Worm (Caenorhabditis elegans) whole organism, L1 larva: Measurements from ENCODE around the gene tmed-13.

Source experiments
- C34B4.2 ChIP-seq: sonication (generic microtip); optimal IDR thresholded peaks from 2 replicates; lab custom pipeline; 2017; ENCODE audit warnings: mild to moderate bottlenecking, missing genetic modification characterization, missing compliant biosample characterization
- F16B12.6 ChIP-seq: fragments of 150-350 bp; optimal IDR thresholded peaks from 2 replicates; lab custom pipeline; 2014; ENCODE audit warnings: missing biosample characterization, missing genetic modification characterization
- Y116A8C.19 ChIP-seq: sonication (generic microtip); optimal IDR thresholded peaks from 2 replicates; lab custom pipeline; 2016; ENCODE audit warnings: missing compliant biosample characterization, missing genetic modification characterization, borderline replicate concordance
- aha-1 ChIP-seq: fragments of 150-350 bp; optimal IDR thresholded peaks from 2 replicates; lab custom pipeline; 2014; ENCODE audit warnings: missing biosample characterization, missing genetic modification characterization
- aly-2 ChIP-seq: fragments of 150-350 bp; optimal IDR thresholded peaks from 2 replicates; lab custom pipeline; 2014; ENCODE audit warnings: missing biosample characterization, missing genetic modification characterization
- ama-1 ChIP-seq: fragments of 150-350 bp; optimal IDR thresholded peaks from 2 replicates; lab custom pipeline; 2014
- ceh-63 ChIP-seq: fragments of 200-800 bp; sonication (Bioruptor generic); optimal IDR thresholded peaks from 2 replicates; lab custom pipeline; 2018; ENCODE audit warnings: mild to moderate bottlenecking, missing genetic modification characterization, missing compliant biosample characterization
- ceh-8 ChIP-seq: fragments of 200-800 bp; sonication (Bioruptor generic); optimal IDR thresholded peaks from 2 replicates; lab custom pipeline; 2018; ENCODE audit warnings: mild to moderate bottlenecking, missing genetic modification characterization, moderate library complexity, missing compliant biosample characterization
- ces-1 ChIP-seq: fragments of 150-350 bp; optimal IDR thresholded peaks from 2 replicates; lab custom pipeline; 2014; ENCODE audit warnings: missing biosample characterization, missing genetic modification reagents, missing genetic modification characterization
- efl-3 ChIP-seq: fragments of 200-800 bp; sonication (Bioruptor generic); optimal IDR thresholded peaks from 2 replicates; lab custom pipeline; 2018; ENCODE audit warnings: mild to moderate bottlenecking, missing genetic modification characterization, missing compliant biosample characterization
- egl-27 ChIP-seq, 2 experiments: fragments of 150-350 bp in 1 of 2; sonication (generic microtip); optimal IDR thresholded peaks; 3 replicates each; lab custom pipeline; 2017 to 2018; ENCODE audit warnings: missing biosample characterization in 2 of 2, missing genetic modification characterization in 2 of 2, missing genetic modification reagents in 2 of 2
- elt-2 ChIP-seq: sonication (generic microtip); optimal IDR thresholded peaks from 2 replicates; lab custom pipeline; 2016; ENCODE audit warnings: missing genetic modification characterization, mild to moderate bottlenecking, inconsistent platforms, missing compliant biosample characterization, missing genetic modification reagents
- elt-3 ChIP-seq, 6 experiments: fragments of 150-350 bp in 1 of 6; sonication (generic microtip); optimal IDR thresholded peaks; 2 replicates each; lab custom pipeline; 2017 to 2018; ENCODE audit warnings: missing biosample characterization in 6 of 6, missing genetic modification characterization in 6 of 6, inconsistent platforms in 1 of 6
- ets-5 ChIP-seq: fragments of 200-800 bp; sonication (Bioruptor generic); IDR thresholded peaks from 2 replicates; pipeline ENCODE4 v1.3.6; 2022; ENCODE audit warnings: missing genetic modification characterization, missing compliant biosample characterization
- fkh-4 ChIP-seq: sonication (generic microtip); optimal IDR thresholded peaks from 2 replicates; lab custom pipeline; 2016; ENCODE audit warnings: missing compliant biosample characterization, missing genetic modification characterization, borderline replicate concordance
- fkh-8 ChIP-seq: sonication (generic microtip); optimal IDR thresholded peaks from 2 replicates; lab custom pipeline; 2016; ENCODE audit warnings: mild to moderate bottlenecking, missing genetic modification characterization, missing compliant biosample characterization
- grh-1 ChIP-seq: fragments of 200-800 bp; sonication (Bioruptor generic); IDR thresholded peaks from 2 replicates; pipeline ENCODE4 v1.3.6; 2022; ENCODE audit warnings: missing genetic modification reagents, missing genetic modification characterization, missing compliant biosample characterization
- isw-1 ChIP-seq: fragments of 200-800 bp; sonication (Bioruptor generic); IDR thresholded peaks from 2 replicates; pipeline ENCODE4 v1.3.6; 2022; ENCODE audit warnings: missing genetic modification characterization, missing compliant biosample characterization
- jun-1 ChIP-seq: fragments of 150-350 bp; optimal IDR thresholded peaks from 2 replicates; lab custom pipeline; 2014; ENCODE audit warnings: missing biosample characterization, missing genetic modification reagents, missing genetic modification characterization
- lin-15B ChIP-seq: fragments of 150-350 bp; sonication (generic microtip); optimal IDR thresholded peaks from 3 replicates; lab custom pipeline; 2014; ENCODE audit warnings: missing biosample characterization, missing genetic modification characterization
- lin-35 ChIP-seq, 2 experiments: fragments of 150-350 bp; optimal IDR thresholded peaks; 2 replicates each; lab custom pipeline; 2014; ENCODE audit warnings: missing biosample characterization in 2 of 2, missing genetic modification characterization in 2 of 2, missing genetic modification reagents in 2 of 2
- lin-39 ChIP-seq: fragments of 150-350 bp; optimal IDR thresholded peaks from 2 replicates; lab custom pipeline; 2014; ENCODE audit warnings: missing biosample characterization, missing genetic modification reagents, missing genetic modification characterization
- mdl-1 ChIP-seq, 2 experiments: fragments of 150-350 bp; optimal IDR thresholded peaks; 2 replicates each; lab custom pipeline; 2014 to 2017; ENCODE audit warnings: missing biosample characterization in 2 of 2, missing genetic modification characterization in 2 of 2, inconsistent platforms in 1 of 2
- mep-1 ChIP-seq: fragments of 150-350 bp; optimal IDR thresholded peaks from 2 replicates; lab custom pipeline; 2014; ENCODE audit warnings: missing biosample characterization, missing genetic modification characterization
- nhr-11 ChIP-seq: fragments of 150-350 bp; optimal IDR thresholded peaks from 2 replicates; lab custom pipeline; 2014; ENCODE audit warnings: missing biosample characterization, missing genetic modification characterization
- nhr-237 ChIP-seq: fragments of 150-350 bp; optimal IDR thresholded peaks from 2 replicates; lab custom pipeline; 2014; ENCODE audit warnings: missing biosample characterization, missing genetic modification characterization
- nhr-28 ChIP-seq: fragments of 150-350 bp; optimal IDR thresholded peaks from 2 replicates; lab custom pipeline; 2014; ENCODE audit warnings: missing biosample characterization, missing genetic modification characterization
- nhr-47 ChIP-seq: sonication (generic microtip); optimal IDR thresholded peaks from 2 replicates; lab custom pipeline; 2016; ENCODE audit warnings: mild to moderate bottlenecking, missing genetic modification characterization, moderate library complexity, missing compliant biosample characterization
- nhr-77 ChIP-seq: fragments of 150-350 bp; optimal IDR thresholded peaks from 2 replicates; lab custom pipeline; 2014; ENCODE audit warnings: missing biosample characterization, missing genetic modification characterization
- nhr-84 ChIP-seq: sonication (generic microtip); optimal IDR thresholded peaks from 2 replicates; lab custom pipeline; 2017; ENCODE audit warnings: missing biosample characterization, missing genetic modification characterization
- pax-3 ChIP-seq: fragments of 200-800 bp; sonication (Bioruptor generic); optimal IDR thresholded peaks from 2 replicates; lab custom pipeline; 2018; ENCODE audit warnings: mild to moderate bottlenecking, missing genetic modification characterization, moderate library complexity, missing compliant biosample characterization
- skn-1 ChIP-seq: fragments of 150-350 bp; optimal IDR thresholded peaks from 2 replicates; lab custom pipeline; 2014; ENCODE audit warnings: missing biosample characterization, missing genetic modification characterization
- snpc-4 ChIP-seq: fragments of 150-350 bp; optimal IDR thresholded peaks from 2 replicates; lab custom pipeline; 2014; ENCODE audit warnings: missing biosample characterization, missing genetic modification characterization
- sox-4 ChIP-seq: sonication (generic microtip); optimal IDR thresholded peaks from 2 replicates; lab custom pipeline; 2016; ENCODE audit warnings: missing genetic modification characterization, missing compliant biosample characterization
- sptf-1 ChIP-seq: fragments of 150-350 bp; optimal IDR thresholded peaks from 2 replicates; lab custom pipeline; 2014; ENCODE audit warnings: missing biosample characterization, missing genetic modification characterization
- swsn-7 ChIP-seq: sonication (generic microtip); optimal IDR thresholded peaks from 2 replicates; lab custom pipeline; 2016; ENCODE audit warnings: missing genetic modification characterization, missing compliant biosample characterization
- vab-15 ChIP-seq: sonication (generic microtip); optimal IDR thresholded peaks from 2 replicates; lab custom pipeline; 2017; ENCODE audit warnings: missing genotype, mild to moderate bottlenecking, missing genetic modification characterization, missing compliant biosample characterization
- zag-1 ChIP-seq: fragments of 150-350 bp; optimal IDR thresholded peaks from 2 replicates; lab custom pipeline; 2014; ENCODE audit warnings: missing biosample characterization, missing genetic modification characterization
- ztf-4 ChIP-seq: fragments of 150-350 bp; optimal IDR thresholded peaks from 2 replicates; lab custom pipeline; 2014; ENCODE audit warnings: missing biosample characterization, missing genetic modification characterization

tmed-13 gene

DNA sequence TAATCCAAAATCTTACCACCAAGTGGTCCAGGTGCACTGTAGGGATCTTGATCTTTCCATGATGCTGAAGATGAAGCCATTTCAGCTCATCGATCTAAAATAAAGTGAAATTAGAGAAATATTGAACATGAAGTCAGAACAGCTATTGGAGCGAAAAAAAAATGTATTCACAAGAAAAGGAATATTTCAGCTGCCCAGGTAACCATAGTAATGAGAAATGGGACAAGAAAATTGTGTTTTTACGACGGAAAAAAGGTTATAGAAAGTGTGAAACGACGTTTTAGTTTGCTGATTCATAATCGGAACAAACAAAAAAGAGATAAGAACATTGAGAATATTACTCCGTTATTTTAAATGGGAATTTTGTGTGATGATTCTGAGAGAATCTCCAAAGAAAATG lies 2.0 kb upstream of the tmed-13 start, which contains the start of gene Y73B6BL.27:
Gene Y73B6BL.27, minus strand, starts transcription at position 101 of the 400 bp plus-strand sequence.
- TF ChIP-seq isw-1 (GFP tag; lab: Robert Waterston, UW) (no peak), zag-1 (tag; lab: Kevin White, UChicago) (no peak), nhr-47 (tag; lab: Kevin White, UChicago) (no peak), elt-3 (tag; optimal IDR thresholded peaks at IDR 0.05; lab: Kevin White, UChicago) (no peak), C34B4.2 (tag; lab: Kevin White, UChicago) (no peak), vab-15 (tag; lab: Kevin White, UChicago) (no peak), ces-1 (GFP tag; lab: Kevin White, UChicago) (no peak), nhr-237 (tag; lab: Kevin White, UChicago) (no peak), aly-2 (tag; lab: Kevin White, UChicago) (no peak), Y116A8C.19 (tag; lab: Kevin White, UChicago) (no peak)

DNA sequence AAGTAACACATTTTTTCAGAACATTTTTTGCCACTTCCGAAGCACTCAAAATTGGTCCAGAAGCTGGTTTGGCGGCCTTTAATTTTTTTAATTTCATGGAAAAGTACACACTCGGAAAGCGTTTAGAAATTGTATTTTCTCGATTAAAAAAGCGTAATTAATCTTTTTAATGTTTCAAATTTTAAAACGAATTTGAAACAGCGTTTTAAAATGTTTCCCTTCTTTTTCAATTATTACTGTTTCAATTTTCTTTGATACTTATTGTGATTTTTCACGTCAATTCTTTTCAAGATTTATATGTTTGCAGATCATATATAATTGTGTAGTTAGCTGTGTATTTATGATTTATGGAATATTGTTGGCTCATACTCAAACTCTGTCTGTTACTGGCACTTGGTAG lies 7.2 kb downstream of the tmed-13 start, which contains the start of gene acr-25:
Gene acr-25, plus strand, starts transcription at position 301 of the 400 bp plus-strand sequence.
- TF ChIP-seq nhr-11 (tag; lab: Kevin White, UChicago): no peak
- no peak for TF ChIP-seq nhr-84 (tag; lab: Kevin White, UChicago)
- no peak for TF ChIP-seq fkh-8 (tag; lab: Kevin White, UChicago)
- no peak for TF ChIP-seq lin-39 (tag; lab: Kevin White, UChicago)
- TF ChIP-seq grh-1 (GFP tag; lab: Robert Waterston, UW): no peak
- TF ChIP-seq lin-35 (GFP tag; optimal IDR thresholded peaks at IDR 0.05; lab: Kevin White, UChicago): no peak
- no peak for TF ChIP-seq ama-1
- TF ChIP-seq sox-4 (tag; lab: Kevin White, UChicago): no peak
- no peak for TF ChIP-seq ztf-4 (tag; lab: Kevin White, UChicago)
- no peak for TF ChIP-seq ceh-8 (GFP tag; lab: Kevin White, UChicago)
- no peak for TF ChIP-seq snpc-4 (tag; lab: Kevin White, UChicago)
- no peak for TF ChIP-seq ets-5 (GFP tag; lab: Robert Waterston, UW)
- TF ChIP-seq F16B12.6: no peak
- no peak for TF ChIP-seq aha-1
- no peak for TF ChIP-seq nhr-237 (tag; lab: Kevin White, UChicago)
- no peak for TF ChIP-seq fkh-4 (tag; lab: Kevin White, UChicago)
- no peak for TF ChIP-seq efl-3 (GFP tag; lab: Kevin White, UChicago)
- TF ChIP-seq sptf-1: no peak
- no peak for TF ChIP-seq swsn-7

DNA sequence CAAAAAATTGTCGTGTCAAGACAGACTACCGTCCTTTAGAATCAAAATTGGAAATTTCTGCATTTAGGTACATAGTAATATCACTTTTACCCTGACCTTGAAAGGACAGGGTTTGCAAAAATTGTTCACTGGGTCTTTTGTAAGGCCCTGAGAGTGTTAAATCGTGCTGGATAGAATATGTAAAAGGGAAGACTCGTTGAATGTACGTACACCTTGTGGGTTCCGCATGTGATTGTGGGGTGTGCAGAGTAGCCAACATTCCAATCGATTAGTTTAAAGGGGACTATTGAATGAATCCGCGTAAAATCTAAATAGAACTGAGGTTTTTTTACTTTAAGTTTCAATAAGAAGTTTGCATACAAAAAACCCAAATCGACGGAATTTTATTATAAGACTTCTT lies 10.6 kb downstream of the tmed-13 start:
- TF ChIP-seq lin-15B (tag; lab: Kevin White, UChicago) (no peak), lin-35 (GFP tag; optimal IDR thresholded peaks at IDR 0.05; lab: Kevin White, UChicago) (no peak), nhr-28 (tag; lab: Kevin White, UChicago) (no peak)
- TF ChIP-seq, all 84 proteins: peak for 0

DNA sequence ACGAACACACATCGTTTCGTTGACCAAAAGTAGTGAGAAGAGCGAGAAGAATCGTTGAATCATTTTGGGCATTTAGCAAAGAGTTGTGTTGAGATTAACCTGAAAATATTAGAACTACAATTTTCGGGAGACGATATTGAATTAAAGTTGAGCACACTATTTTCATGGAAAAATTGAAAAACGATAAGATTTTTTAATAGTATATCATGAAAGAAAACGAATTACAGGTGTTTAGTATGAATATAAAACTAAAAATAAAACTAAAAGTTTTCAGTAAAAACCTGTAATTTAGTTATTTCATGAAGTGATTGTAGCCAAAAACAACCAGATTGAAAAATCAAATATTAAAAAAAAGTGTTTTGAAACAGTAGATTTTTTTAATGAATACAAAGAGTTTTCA lies 13.7 kb downstream of the tmed-13 start, which contains the start of gene lgc-10:
Gene lgc-10, minus strand, starts transcription at position 101 of the 400 bp plus-strand sequence.
- TF ChIP-seq ets-5 (GFP tag; lab: Robert Waterston, UW) (no peak), mdl-1 (tag; optimal IDR thresholded peaks at IDR 0.05; lab: Kevin White, UChicago) (no peak), jun-1 (tag; lab: Kevin White, UChicago) (no peak), egl-27 (tag; optimal IDR thresholded peaks at IDR 0.05; lab: Kevin White, UChicago) (no peak), mep-1 (tag; lab: Kevin White, UChicago) (no peak), nhr-77 (no peak), nhr-47 (tag; lab: Kevin White, UChicago) (no peak), skn-1 (no peak), ceh-63 (no peak), sox-4 (tag; lab: Kevin White, UChicago) (no peak), elt-2 (no peak), C34B4.2 (tag; lab: Kevin White, UChicago) (no peak), pax-3 (tag; lab: Kevin White, UChicago) (no peak), lin-15B (tag; lab: Kevin White, UChicago) (no peak), F16B12.6 (no peak)
